Worm (Caenorhabditis elegans) whole organism, young adult: ENCODE data around the gene F13A2.5.

ENCODE experiments used
- D2030.7 ChIP-seq: fragments of 200-800 bp; sonication (Bioruptor generic); IDR thresholded peaks from 2 replicates; pipeline ENCODE4 v1.3.6; 2022; ENCODE audit warnings: missing genetic modification reagents, missing genetic modification characterization, missing compliant biosample characterization
- F10E7.11 ChIP-seq: sonication (generic microtip); optimal IDR thresholded peaks from 2 replicates; lab custom pipeline; 2017; ENCODE audit warnings: mild to moderate bottlenecking, missing genetic modification characterization, moderate library complexity, missing compliant biosample characterization
- F23B12.7 ChIP-seq: sonication (generic microtip); optimal IDR thresholded peaks from 2 replicates; lab custom pipeline; 2017; ENCODE audit warnings: missing genetic modification characterization, mild to moderate bottlenecking, missing compliant biosample characterization, antibody characterized with exemption, moderate library complexity; ENCODE audit not compliant: insufficient read depth
- K11D2.4 ChIP-seq: fragments of 200-800 bp; sonication (Bioruptor generic); IDR thresholded peaks from 2 replicates; pipeline ENCODE4 v1.3.6; 2022; ENCODE audit warnings: missing genetic modification reagents, missing genetic modification characterization, missing compliant biosample characterization
- T07F8.4 ChIP-seq: sonication (generic microtip); optimal IDR thresholded peaks from 2 replicates; lab custom pipeline; 2016; ENCODE audit warnings: mild to moderate bottlenecking, missing genetic modification characterization, moderate library complexity, missing compliant biosample characterization
- ZK185.1 ChIP-seq: sonication (generic microtip); optimal IDR thresholded peaks from 2 replicates; lab custom pipeline; 2016; ENCODE audit warnings: mild to moderate bottlenecking, missing genetic modification characterization, missing compliant biosample characterization; ENCODE audit not compliant: poor library complexity, severe bottlenecking
- atf-7 ChIP-seq: sonication (generic microtip); optimal IDR thresholded peaks from 2 replicates; lab custom pipeline; 2017; ENCODE audit warnings: mild to moderate bottlenecking, missing genetic modification characterization, missing compliant biosample characterization
- attf-6 ChIP-seq: fragments of 200-800 bp; sonication (Bioruptor generic); IDR thresholded peaks from 2 replicates; pipeline ENCODE4 v1.3.6; 2022; ENCODE audit warnings: missing genetic modification reagents, missing genetic modification characterization, missing compliant biosample characterization
- bed-2 ChIP-seq: fragments of 200-800 bp; sonication (Bioruptor generic); IDR thresholded peaks from 2 replicates; pipeline ENCODE4 v1.3.6; 2022; ENCODE audit warnings: missing genetic modification reagents, missing genetic modification characterization, missing compliant biosample characterization
- dox-1 ChIP-seq: fragments of 200-800 bp; sonication (Bioruptor generic); IDR thresholded peaks from 2 replicates; pipeline ENCODE4 v1.3.6; 2022; ENCODE audit warnings: missing genetic modification reagents, missing genetic modification characterization, missing compliant biosample characterization
- gei-17 ChIP-seq: fragments of 200-800 bp; sonication (Bioruptor generic); optimal IDR thresholded peaks from 2 replicates; lab custom pipeline; 2018; ENCODE audit warnings: mild to moderate bottlenecking, missing genetic modification characterization, missing compliant biosample characterization
- him-1 ChIP-seq: sonication (generic microtip); optimal IDR thresholded peaks from 2 replicates; lab custom pipeline; 2016; ENCODE audit warnings: missing genotype, missing genetic modification reagents, missing genetic modification characterization, missing compliant biosample characterization
- hlh-12 ChIP-seq: sonication (generic microtip); optimal IDR thresholded peaks from 2 replicates; lab custom pipeline; 2016; ENCODE audit warnings: missing genetic modification characterization, missing compliant biosample characterization
- hlh-26 ChIP-seq: fragments of 200-800 bp; sonication (Bioruptor generic); conservative IDR thresholded peaks from 2 replicates; pipeline ENCODE4 v1.3.6; 2022; ENCODE audit warnings: missing genetic modification reagents, missing genetic modification characterization, missing compliant biosample characterization
- lin-26 ChIP-seq: fragments of 200-800 bp; sonication (Bioruptor generic); IDR thresholded peaks from 2 replicates; pipeline ENCODE4 v1.3.6; 2022; ENCODE audit warnings: missing genetic modification reagents, missing genetic modification characterization, missing compliant biosample characterization
- lin-40 ChIP-seq: sonication (generic microtip); optimal IDR thresholded peaks from 2 replicates; lab custom pipeline; 2016; ENCODE audit warnings: missing genetic modification characterization, mild to moderate bottlenecking, missing compliant biosample characterization, missing genotype, missing genetic modification reagents
- lin-54 ChIP-seq: fragments of 200-800 bp; sonication (Bioruptor generic); optimal IDR thresholded peaks from 2 replicates; lab custom pipeline; 2018; ENCODE audit warnings: mild to moderate bottlenecking, missing genetic modification characterization, missing compliant biosample characterization
- lsy-27 ChIP-seq: sonication (generic microtip); optimal IDR thresholded peaks from 2 replicates; lab custom pipeline; 2017; ENCODE audit warnings: missing genetic modification characterization, mild to moderate bottlenecking, missing compliant biosample characterization, antibody characterized with exemption, missing genotype, borderline replicate concordance; ENCODE audit not compliant: insufficient read depth
- madf-10 ChIP-seq: sonication (generic microtip); optimal IDR thresholded peaks from 2 replicates; lab custom pipeline; 2016; ENCODE audit warnings: mild to moderate bottlenecking, missing genetic modification characterization, missing compliant biosample characterization
- madf-8 ChIP-seq: fragments of 200-800 bp; sonication (Bioruptor generic); conservative IDR thresholded peaks from 2 replicates; pipeline ENCODE4 v1.3.6; 2022; ENCODE audit warnings: missing genetic modification reagents, missing genetic modification characterization, missing compliant biosample characterization
- mcd-1 ChIP-seq: fragments of 200-800 bp; sonication (Bioruptor generic); IDR thresholded peaks from 2 replicates; pipeline ENCODE4 v1.3.6; 2022; ENCODE audit warnings: missing genetic modification reagents, missing genetic modification characterization, missing compliant biosample characterization
- mes-4 ChIP-seq: sonication (generic microtip); optimal IDR thresholded peaks from 2 replicates; lab custom pipeline; 2016; ENCODE audit warnings: missing genotype, missing genetic modification characterization, missing compliant biosample characterization
- nfya-1 ChIP-seq: sonication (generic microtip); optimal IDR thresholded peaks from 2 replicates; lab custom pipeline; 2017; ENCODE audit warnings: antibody characterized with exemption, missing compliant biosample characterization, missing genetic modification characterization, borderline replicate concordance; ENCODE audit not compliant: insufficient read depth
- nhr-27 ChIP-seq: fragments of 200-800 bp; sonication (Bioruptor generic); optimal IDR thresholded peaks from 2 replicates; lab custom pipeline; 2018; ENCODE audit warnings: mild to moderate bottlenecking, missing genetic modification characterization, moderate library complexity, missing compliant biosample characterization
- nhr-80 ChIP-seq: sonication (generic microtip); optimal IDR thresholded peaks from 2 replicates; lab custom pipeline; 2016; ENCODE audit warnings: missing genetic modification characterization, missing compliant biosample characterization
- nhr-90 ChIP-seq: sonication (generic microtip); optimal IDR thresholded peaks from 2 replicates; lab custom pipeline; 2016; ENCODE audit warnings: missing genotype, mild to moderate bottlenecking, missing genetic modification characterization, missing compliant biosample characterization
- rec-8 ChIP-seq, 2 experiments: sonication (generic microtip); optimal IDR thresholded peaks; 2 replicates each; lab custom pipeline; 2016; ENCODE audit warnings: mild to moderate bottlenecking in 2 of 2, missing genetic modification characterization in 2 of 2, missing genetic modification reagents in 2 of 2, missing genotype in 2 of 2, missing biosample characterization in 1 of 2, missing compliant biosample characterization in 1 of 2, moderate library complexity in 1 of 2
- sdz-38 ChIP-seq: sonication (generic microtip); optimal IDR thresholded peaks from 2 replicates; lab custom pipeline; 2016; ENCODE audit warnings: missing genotype, missing genetic modification characterization, missing compliant biosample characterization
- sptf-2 ChIP-seq: fragments of 200-800 bp; sonication (Bioruptor generic); optimal IDR thresholded peaks from 2 replicates; lab custom pipeline; 2018; ENCODE audit warnings: mild to moderate bottlenecking, missing genetic modification characterization, missing compliant biosample characterization
- tbp1 ChIP-seq: fragments of 200-800 bp; sonication (Bioruptor generic); optimal IDR thresholded peaks from 2 replicates; lab custom pipeline; 2018; ENCODE audit warnings: mild to moderate bottlenecking, missing genetic modification characterization, missing compliant biosample characterization
- tbx-9 ChIP-seq: sonication (generic microtip); optimal IDR thresholded peaks from 2 replicates; lab custom pipeline; 2016; ENCODE audit warnings: borderline replicate concordance, missing genetic modification characterization, inconsistent platforms, missing compliant biosample characterization
- xnd-1 ChIP-seq: sonication (generic microtip); optimal IDR thresholded peaks from 2 replicates; lab custom pipeline; 2016; ENCODE audit warnings: missing genotype, missing genetic modification reagents, missing genetic modification characterization, missing compliant biosample characterization
- zfh-2 ChIP-seq: fragments of 200-800 bp; sonication (Bioruptor generic); conservative IDR thresholded peaks from 2 replicates; pipeline ENCODE4 v1.3.6; 2022; ENCODE audit warnings: missing genetic modification reagents, missing genetic modification characterization, missing compliant biosample characterization
- zim-3 ChIP-seq: sonication (generic microtip); optimal IDR thresholded peaks from 2 replicates; lab custom pipeline; 2017; ENCODE audit warnings: mild to moderate bottlenecking, missing genetic modification characterization, moderate library complexity, missing compliant biosample characterization
- ztf-18 ChIP-seq: sonication (generic microtip); optimal IDR thresholded peaks from 2 replicates; lab custom pipeline; 2016; ENCODE audit warnings: missing genotype, mild to moderate bottlenecking, missing genetic modification characterization, missing compliant biosample characterization
- ztf-25 ChIP-seq: fragments of 200-800 bp; sonication (Bioruptor generic); IDR thresholded peaks from 2 replicates; pipeline ENCODE4 v1.3.6; 2022; ENCODE audit warnings: missing genetic modification reagents, missing genetic modification characterization, missing compliant biosample characterization
- ztf-3 ChIP-seq: fragments of 200-800 bp; sonication (Bioruptor generic); optimal IDR thresholded peaks from 2 replicates; lab custom pipeline; 2018; ENCODE audit warnings: mild to moderate bottlenecking, missing genetic modification characterization, missing compliant biosample characterization

Gene F13A2.5

DNA sequence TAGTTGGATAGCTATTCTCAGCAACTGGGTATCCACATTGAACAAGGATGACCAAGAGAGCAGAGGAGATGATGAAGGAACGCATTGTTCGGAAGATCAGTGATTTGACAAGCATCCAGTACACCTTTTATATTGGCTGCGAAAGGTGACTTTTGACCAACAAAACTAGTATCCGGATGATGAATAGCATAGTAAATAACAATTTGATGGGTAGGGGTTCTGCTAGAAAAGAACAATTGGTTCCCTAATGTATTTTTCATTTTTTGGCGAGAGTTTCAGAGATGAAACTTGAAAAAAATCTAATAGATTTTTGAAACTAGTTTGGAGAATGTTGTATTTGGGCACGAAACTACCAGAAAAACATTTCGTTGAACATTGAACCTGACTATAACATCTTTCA lies 26.4 kb upstream of the F13A2.5 start, which contains the start of gene Y47D7A.11 (continued):
- no peak for TF ChIP-seq nhr-80 (tag; lab: Kevin White, UChicago)
- no peak for TF ChIP-seq K11D2.4 (GFP tag; lab: Robert Waterston, UW)

ce11 chrV:4423860-4424401 lies 22.2 kb upstream of the F13A2.5 start, which contains the start of the genes Y47D7A.9 and Y47D7A.19:
TSS of gene Y47D7A.9 (minus strand) at chrV:4423960.
TSS of gene Y47D7A.19 (plus strand) at chrV:4424351.
- TF ChIP-seq ztf-3 (GFP tag; lab: Kevin White, UChicago) (no peak), atf-7 (no peak), lin-54 (GFP tag; lab: Kevin White, UChicago) (no peak), dox-1 (GFP tag; lab: Robert Waterston, UW) (no peak), ztf-25 (GFP tag; lab: Robert Waterston, UW) (no peak), nhr-27 (tag; lab: Kevin White, UChicago) (no peak), lin-40 (tag; lab: Kevin White, UChicago) (no peak), tbp1 (GFP tag; lab: Kevin White, UChicago) (no peak), attf-6 (no peak), zim-3 (no peak), hlh-12 (tag; lab: Kevin White, UChicago) (no peak), him-1 (no peak), rec-8 (tag; optimal IDR thresholded peaks at IDR 0.05; lab: Kevin White, UChicago) (no peak)

ce11 chrV:4423087-4423486 lies 21.3 kb upstream of the F13A2.5 start:
- TF ChIP-seq zfh-2 (peak; percentile 70), sptf-2 (GFP tag; lab: Kevin White, UChicago) (no peak), lin-26 (peak; percentile 35; the same call in 1 of the 2 replicates), bed-2 (GFP tag; lab: Robert Waterston, UW) (no peak), mcd-1 (no peak)
- TF ChIP-seq, all 124 proteins: peak for 2

DNA sequence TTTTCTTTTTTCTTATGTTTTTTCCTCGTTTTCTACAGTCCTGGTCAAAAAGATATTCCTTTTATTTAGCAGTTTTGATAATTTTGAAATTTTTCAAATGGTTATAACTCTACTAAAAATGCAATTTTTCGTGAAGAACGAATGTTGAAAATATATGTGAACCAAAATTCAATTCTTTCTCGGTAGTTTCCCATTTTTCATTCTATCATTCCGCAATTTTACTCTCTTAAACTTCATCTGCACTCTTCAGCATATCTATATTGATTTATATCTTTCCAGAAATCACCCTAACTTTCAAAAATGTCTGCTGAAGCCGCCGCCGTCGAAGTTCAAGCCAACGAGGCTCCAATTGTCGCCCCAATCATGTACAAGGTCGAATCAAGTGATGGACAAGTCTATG lies 20.4 kb upstream of the F13A2.5 start, which contains the start of gene skr-7:
skr-7 (plus strand) TSS at position 301 of the 400 bp plus-strand sequence.
- TF ChIP-seq xnd-1 (tag; lab: Kevin White, UChicago), result no peak
- TF ChIP-seq nhr-90 (tag; lab: Kevin White, UChicago), result no peak
- TF ChIP-seq sdz-38 (tag; lab: Kevin White, UChicago), result no peak
- no peak for TF ChIP-seq sptf-2 (GFP tag; lab: Kevin White, UChicago)
- no peak for TF ChIP-seq madf-8
- TF ChIP-seq lin-54 (GFP tag; lab: Kevin White, UChicago), result no peak
- no peak for TF ChIP-seq F10E7.11 (tag; lab: Kevin White, UChicago)
- no peak for TF ChIP-seq F23B12.7
- no peak for TF ChIP-seq lsy-27 (tag; lab: Kevin White, UChicago)
- no peak for TF ChIP-seq tbx-9 (tag; lab: Kevin White, UChicago)
- TF ChIP-seq nfya-1, result no peak
- no peak for TF ChIP-seq madf-10 (tag; lab: Kevin White, UChicago)
- TF ChIP-seq ztf-18 (tag; lab: Kevin White, UChicago), result no peak
- no peak for TF ChIP-seq zim-3
- no peak for TF ChIP-seq D2030.7 (GFP tag; lab: Robert Waterston, UW)
- no peak for TF ChIP-seq hlh-26 (GFP tag; lab: Robert Waterston, UW)
- no peak for TF ChIP-seq T07F8.4 (tag; lab: Kevin White, UChicago)
- TF ChIP-seq ZK185.1 (tag; lab: Kevin White, UChicago), result no peak
- TF ChIP-seq mes-4 (tag; lab: Kevin White, UChicago), result no peak
- no peak for TF ChIP-seq gei-17 (GFP tag; lab: Kevin White, UChicago)
